Fruit fly (Drosophila melanogaster): Measurements from ENCODE around the gene mRpL22.

The mRpL22 gene

dm6 chrX:16782175-16782916 lies 1.4 kb upstream of the mRpL22 start (continued):
- TF ChIP-seq CHES-1-like (GFP tag; optimal IDR thresholded peaks at IDR 0.05) (peak; percentile 2), CG14441 (GFP tag; IDR thresholded peaks at IDR 0.05) (peak; percentile 67), hb (GFP tag; IDR thresholded peaks at IDR 0.05; ENCODE audit: partially characterized antibody) (no peak), dan (GFP tag; IDR thresholded peaks at IDR 0.05) (no peak), unpg (GFP tag; optimal IDR thresholded peaks at IDR 0.05) (peak; percentile 63), eyg (GFP tag; optimal IDR thresholded peaks at IDR 0.05) (peak; percentile 38), sug (tag; optimal IDR thresholded peaks at IDR 0.05) (no peak), E2f1 (GFP tag; IDR thresholded peaks at IDR 0.05) (peak; percentile 40), gsb-n (tag; optimal IDR thresholded peaks at IDR 0.05) (peak; percentile 5), Optix (GFP tag; IDR thresholded peaks at IDR 0.05) (peak; percentile 60; the same call in 1 of the 3 replicates), schlank (tag; optimal IDR thresholded peaks at IDR 0.05) (peak; percentile 2), gt (GFP tag; IDR thresholded peaks at IDR 0.05) (no peak), sc (optimal IDR thresholded peaks at IDR 0.05) (no peak), sc (GFP tag; optimal IDR thresholded peaks at IDR 0.05) (peak; percentile 10), sd (tag; optimal IDR thresholded peaks at IDR 0.05) (peak; percentile 26), CG18476 (GFP tag; optimal IDR thresholded peaks at IDR 0.05) (peak; percentile 34), lilli (GFP tag; optimal IDR thresholded peaks at IDR 0.05) (peak; percentile 69), CG10274 (GFP tag; optimal IDR thresholded peaks at IDR 0.05) (peak; percentile 10), Blimp-1 (GFP tag; optimal IDR thresholded peaks at IDR 0.05) (peak; percentile 28), CG17829 (tag; optimal IDR thresholded peaks at IDR 0.05) (no peak), Mes4 (GFP tag; optimal IDR thresholded peaks at IDR 0.05) (peak; percentile 36), CG14014 (GFP tag; IDR thresholded peaks at IDR 0.05) (0 out of 2 replicates have a peak, but pooled peaks have one; percentile 32), bab2 (GFP tag; optimal IDR thresholded peaks at IDR 0.05) (no peak), btn (GFP tag; optimal IDR thresholded peaks at IDR 0.05) (peak; percentile 26), CG4424 (GFP tag; optimal IDR thresholded peaks at IDR 0.05) (peak; percentile 53), CG6813 (GFP tag; optimal IDR thresholded peaks at IDR 0.05) (peak; percentile 9), CG13287 (GFP tag; IDR thresholded peaks at IDR 0.05; ENCODE audit: partially characterized antibody) (0 out of 2 replicates have a peak, but pooled peaks have one; percentile 20), seq (GFP tag; IDR thresholded peaks at IDR 0.05) (peak; percentile 68), Side (GFP tag; optimal IDR thresholded peaks at IDR 0.05) (peak; percentile 50), CG12236 (GFP tag; optimal IDR thresholded peaks at IDR 0.05) (peak; percentile 9), HmgZ (tag; optimal IDR thresholded peaks at IDR 0.05) (no peak), CG9932 (GFP tag; IDR thresholded peaks at IDR 0.05) (peak; percentile 58), vvl (GFP tag; IDR thresholded peaks at IDR 0.05) (peak; percentile 58), CG11093 (GFP tag; IDR thresholded peaks at IDR 0.05) (peak; percentile 43; the same call in 1 of the 3 replicates), CG7963 (GFP tag; IDR thresholded peaks at IDR 0.05; ENCODE audit: partially characterized antibody) (no peak), nau (GFP tag; optimal IDR thresholded peaks at IDR 0.05) (peak; percentile 11), Vsx1 (GFP tag; optimal IDR thresholded peaks at IDR 0.05) (no peak), CG12104 (GFP tag; optimal IDR thresholded peaks at IDR 0.05) (peak; percentile 29), CG16863 (GFP tag; optimal IDR thresholded peaks at IDR 0.05) (peak; percentile 53), phol (tag; optimal IDR thresholded peaks at IDR 0.05) (peak; percentile 55), CG17361 (GFP tag; IDR thresholded peaks at IDR 0.05) (peak; percentile 55; the same call in 2 of the 3 replicates), CG11695 (GFP tag; IDR thresholded peaks at IDR 0.05) (peak; percentile 50; the same call in 1 of the 3 replicates), CG7839 (tag; optimal IDR thresholded peaks at IDR 0.05) (peak; percentile 60), prd (optimal IDR thresholded peaks at IDR 0.05) (no peak), prd (GFP tag; IDR thresholded peaks at IDR 0.05) (peak; percentile 59; the same call in 2 of the 3 replicates), CG14667 (GFP tag; IDR thresholded peaks at IDR 0.05) (no peak), ash1 (GFP tag; optimal IDR thresholded peaks at IDR 0.05) (no peak), az2 (GFP tag; optimal IDR thresholded peaks at IDR 0.05) (peak; percentile 56), Meics (GFP tag; optimal IDR thresholded peaks at IDR 0.05) (peak; percentile 56), ase (GFP tag; IDR thresholded peaks at IDR 0.05) (peak; percentile 30; the same call in 1 of the 3 replicates)

All from whole organism, embryonic.